Worm (Caenorhabditis elegans) whole organism, L1 larva: ENCODE measurements around the gene nxf-2.

ENCODE experiments used
- C34B4.2 ChIP-seq: sonication (generic microtip); optimal IDR thresholded peaks from 2 replicates; lab custom pipeline; 2017; ENCODE audit warnings: mild to moderate bottlenecking, missing genetic modification characterization, missing compliant biosample characterization
- F16B12.6 ChIP-seq: fragments of 150-350 bp; optimal IDR thresholded peaks from 2 replicates; lab custom pipeline; 2014; ENCODE audit warnings: missing biosample characterization, missing genetic modification characterization
- aha-1 ChIP-seq: fragments of 150-350 bp; optimal IDR thresholded peaks from 2 replicates; lab custom pipeline; 2014; ENCODE audit warnings: missing biosample characterization, missing genetic modification characterization
- alr-1 ChIP-seq: fragments of 200-800 bp; sonication (Bioruptor generic); optimal IDR thresholded peaks from 2 replicates; lab custom pipeline; 2018; ENCODE audit warnings: borderline replicate concordance, mild to moderate bottlenecking, missing genetic modification characterization, missing compliant biosample characterization
- aly-2 ChIP-seq: fragments of 150-350 bp; optimal IDR thresholded peaks from 2 replicates; lab custom pipeline; 2014; ENCODE audit warnings: missing biosample characterization, missing genetic modification characterization
- ama-1 ChIP-seq: fragments of 150-350 bp; optimal IDR thresholded peaks from 2 replicates; lab custom pipeline; 2014
- blmp-1 ChIP-seq: fragments of 150-350 bp; optimal IDR thresholded peaks from 2 replicates; lab custom pipeline; 2014; ENCODE audit warnings: missing biosample characterization, missing genetic modification characterization
- ceh-63 ChIP-seq: fragments of 200-800 bp; sonication (Bioruptor generic); optimal IDR thresholded peaks from 2 replicates; lab custom pipeline; 2018; ENCODE audit warnings: mild to moderate bottlenecking, missing genetic modification characterization, missing compliant biosample characterization
- ceh-8 ChIP-seq: fragments of 200-800 bp; sonication (Bioruptor generic); optimal IDR thresholded peaks from 2 replicates; lab custom pipeline; 2018; ENCODE audit warnings: mild to moderate bottlenecking, missing genetic modification characterization, moderate library complexity, missing compliant biosample characterization
- ceh-88 ChIP-seq: fragments of 200-800 bp; sonication (Bioruptor generic); IDR thresholded peaks from 2 replicates; pipeline ENCODE4 v1.3.6; 2022; ENCODE audit warnings: missing genetic modification characterization, missing compliant biosample characterization
- ceh-90 ChIP-seq: sonication (generic microtip); optimal IDR thresholded peaks from 2 replicates; lab custom pipeline; 2016; ENCODE audit warnings: missing genetic modification characterization, missing compliant biosample characterization
- dpl-1 ChIP-seq, 3 experiments: fragments of 150-350 bp in 2 of 3; sonication (generic microtip) in 1 of 3; optimal IDR thresholded peaks; 2 replicates each; lab custom pipeline; 2014 to 2017; ENCODE audit warnings: missing biosample characterization in 3 of 3, missing genetic modification characterization in 3 of 3, missing genetic modification reagents in 3 of 3
- dsc-1 ChIP-seq: sonication (generic microtip); optimal IDR thresholded peaks from 2 replicates; lab custom pipeline; 2016; ENCODE audit warnings: mild to moderate bottlenecking, missing genetic modification characterization, missing compliant biosample characterization
- efl-3 ChIP-seq: fragments of 200-800 bp; sonication (Bioruptor generic); optimal IDR thresholded peaks from 2 replicates; lab custom pipeline; 2018; ENCODE audit warnings: mild to moderate bottlenecking, missing genetic modification characterization, missing compliant biosample characterization
- egl-13 ChIP-seq: sonication (generic microtip); optimal IDR thresholded peaks from 2 replicates; lab custom pipeline; 2016; ENCODE audit warnings: missing genotype, missing genetic modification reagents, missing genetic modification characterization, missing compliant biosample characterization
- egl-27 ChIP-seq, 2 experiments: fragments of 150-350 bp in 1 of 2; sonication (generic microtip); optimal IDR thresholded peaks; 3 replicates each; lab custom pipeline; 2017 to 2018; ENCODE audit warnings: missing biosample characterization in 2 of 2, missing genetic modification characterization in 2 of 2, missing genetic modification reagents in 2 of 2
- elt-2 ChIP-seq: sonication (generic microtip); optimal IDR thresholded peaks from 2 replicates; lab custom pipeline; 2016; ENCODE audit warnings: missing genetic modification characterization, mild to moderate bottlenecking, inconsistent platforms, missing compliant biosample characterization, missing genetic modification reagents
- fkh-10 ChIP-seq: sonication (generic microtip); optimal IDR thresholded peaks from 2 replicates; lab custom pipeline; 2017; ENCODE audit warnings: missing biosample characterization, missing genetic modification reagents, missing genetic modification characterization
- fkh-8 ChIP-seq: sonication (generic microtip); optimal IDR thresholded peaks from 2 replicates; lab custom pipeline; 2016; ENCODE audit warnings: mild to moderate bottlenecking, missing genetic modification characterization, missing compliant biosample characterization
- fos-1 ChIP-seq: fragments of 150-350 bp; optimal IDR thresholded peaks from 2 replicates; lab custom pipeline; 2014; ENCODE audit warnings: missing biosample characterization, missing genetic modification characterization
- irx-1 ChIP-seq: sonication (generic microtip); optimal IDR thresholded peaks from 2 replicates; lab custom pipeline; 2016; ENCODE audit warnings: missing genetic modification characterization, missing compliant biosample characterization
- lin-13 ChIP-seq: fragments of 150-350 bp; optimal IDR thresholded peaks from 2 replicates; lab custom pipeline; 2014; ENCODE audit warnings: missing biosample characterization, missing genetic modification reagents, missing genetic modification characterization
- lin-14 ChIP-seq: fragments of 200-800 bp; sonication (Bioruptor generic); optimal IDR thresholded peaks from 2 replicates; lab custom pipeline; 2018; ENCODE audit warnings: mild to moderate bottlenecking, missing genetic modification characterization, moderate library complexity, missing compliant biosample characterization
- lin-15B ChIP-seq: fragments of 150-350 bp; sonication (generic microtip); optimal IDR thresholded peaks from 3 replicates; lab custom pipeline; 2014; ENCODE audit warnings: missing biosample characterization, missing genetic modification characterization
- lin-35 ChIP-seq, 2 experiments: fragments of 150-350 bp; optimal IDR thresholded peaks; 2 replicates each; lab custom pipeline; 2014; ENCODE audit warnings: missing biosample characterization in 2 of 2, missing genetic modification characterization in 2 of 2, missing genetic modification reagents in 2 of 2
- lin-39 ChIP-seq: fragments of 150-350 bp; optimal IDR thresholded peaks from 2 replicates; lab custom pipeline; 2014; ENCODE audit warnings: missing biosample characterization, missing genetic modification reagents, missing genetic modification characterization
- lir-3 ChIP-seq: sonication (generic microtip); optimal IDR thresholded peaks from 2 replicates; lab custom pipeline; 2016; ENCODE audit warnings: mild to moderate bottlenecking, missing genetic modification characterization, moderate library complexity, missing compliant biosample characterization; ENCODE audit not compliant: poor library complexity
- mab-9 ChIP-seq: fragments of 200-800 bp; sonication (Bioruptor generic); IDR thresholded peaks from 2 replicates; pipeline ENCODE4 v1.3.6; 2022; ENCODE audit warnings: missing genetic modification reagents, missing genetic modification characterization, missing compliant biosample characterization
- mef-2 ChIP-seq: fragments of 150-350 bp; optimal IDR thresholded peaks from 2 replicates; lab custom pipeline; 2014; ENCODE audit warnings: missing biosample characterization, missing genetic modification characterization
- mep-1 ChIP-seq: fragments of 150-350 bp; optimal IDR thresholded peaks from 2 replicates; lab custom pipeline; 2014; ENCODE audit warnings: missing biosample characterization, missing genetic modification characterization
- nhr-12 ChIP-seq: sonication (generic microtip); optimal IDR thresholded peaks from 2 replicates; lab custom pipeline; 2017; ENCODE audit warnings: missing biosample characterization, missing genetic modification characterization
- nhr-20 ChIP-seq: sonication (generic microtip); optimal IDR thresholded peaks from 2 replicates; lab custom pipeline; 2016; ENCODE audit warnings: mild to moderate bottlenecking, missing genetic modification characterization, missing compliant biosample characterization
- nhr-237 ChIP-seq: fragments of 150-350 bp; optimal IDR thresholded peaks from 2 replicates; lab custom pipeline; 2014; ENCODE audit warnings: missing biosample characterization, missing genetic modification characterization
- nhr-47 ChIP-seq: sonication (generic microtip); optimal IDR thresholded peaks from 2 replicates; lab custom pipeline; 2016; ENCODE audit warnings: mild to moderate bottlenecking, missing genetic modification characterization, moderate library complexity, missing compliant biosample characterization
- nhr-71 ChIP-seq: sonication (generic microtip); optimal IDR thresholded peaks from 2 replicates; lab custom pipeline; 2016; ENCODE audit warnings: mild to moderate bottlenecking, missing genetic modification characterization, moderate library complexity, missing compliant biosample characterization
- nhr-76 ChIP-seq: sonication (generic microtip); optimal IDR thresholded peaks from 2 replicates; lab custom pipeline; 2017; ENCODE audit warnings: missing biosample characterization, missing genetic modification characterization
- nhr-84 ChIP-seq: sonication (generic microtip); optimal IDR thresholded peaks from 2 replicates; lab custom pipeline; 2017; ENCODE audit warnings: missing biosample characterization, missing genetic modification characterization
- nhr-90 ChIP-seq: sonication (generic microtip); optimal IDR thresholded peaks from 2 replicates; lab custom pipeline; 2016; ENCODE audit warnings: mild to moderate bottlenecking, missing genetic modification characterization, missing compliant biosample characterization; ENCODE audit not compliant: poor library complexity
- pag-3 ChIP-seq: sonication (generic microtip); optimal IDR thresholded peaks from 2 replicates; lab custom pipeline; 2017; ENCODE audit warnings: missing genetic modification characterization, mild to moderate bottlenecking, missing compliant biosample characterization, antibody characterized with exemption, borderline replicate concordance; ENCODE audit not compliant: insufficient read depth
- rnt-1 ChIP-seq: sonication (generic microtip); optimal IDR thresholded peaks from 2 replicates; lab custom pipeline; 2016; ENCODE audit warnings: mild to moderate bottlenecking, missing genetic modification characterization, moderate library complexity, missing compliant biosample characterization
- sox-4 ChIP-seq: sonication (generic microtip); optimal IDR thresholded peaks from 2 replicates; lab custom pipeline; 2016; ENCODE audit warnings: missing genetic modification characterization, missing compliant biosample characterization
- sup-37 ChIP-seq: fragments of 200-800 bp; sonication (Bioruptor generic); optimal IDR thresholded peaks from 2 replicates; lab custom pipeline; 2018; ENCODE audit warnings: mild to moderate bottlenecking, missing genetic modification characterization, missing compliant biosample characterization
- swsn-7 ChIP-seq: sonication (generic microtip); optimal IDR thresholded peaks from 2 replicates; lab custom pipeline; 2016; ENCODE audit warnings: missing genetic modification characterization, missing compliant biosample characterization
- tbx-2 ChIP-seq: sonication (generic microtip); optimal IDR thresholded peaks from 2 replicates; lab custom pipeline; 2016; ENCODE audit warnings: missing genetic modification characterization, missing compliant biosample characterization
- tlp-1 ChIP-seq: fragments of 150-350 bp; optimal IDR thresholded peaks from 2 replicates; lab custom pipeline; 2014; ENCODE audit warnings: missing biosample characterization, missing genetic modification characterization
- unc-130 ChIP-seq: fragments of 150-350 bp; optimal IDR thresholded peaks from 2 replicates; lab custom pipeline; 2017; ENCODE audit warnings: missing biosample characterization, missing genetic modification characterization, inconsistent platforms
- unc-30 ChIP-seq: sonication (generic microtip); optimal IDR thresholded peaks from 2 replicates; lab custom pipeline; 2017; ENCODE audit warnings: missing biosample characterization, missing genetic modification characterization
- unc-62 ChIP-seq: fragments of 150-350 bp; optimal IDR thresholded peaks from 2 replicates; lab custom pipeline; 2014; ENCODE audit warnings: missing biosample characterization, missing genetic modification reagents, missing genetic modification characterization
- unc-86 ChIP-seq: sonication (generic microtip); optimal IDR thresholded peaks from 2 replicates; lab custom pipeline; 2016; ENCODE audit warnings: missing genetic modification characterization, missing compliant biosample characterization
- unc-98 ChIP-seq: fragments of 200-800 bp; sonication (Bioruptor generic); IDR thresholded peaks from 2 replicates; pipeline ENCODE4 v1.3.6; 2022; ENCODE audit warnings: missing genetic modification characterization, missing compliant biosample characterization
- vab-15 ChIP-seq: sonication (generic microtip); optimal IDR thresholded peaks from 2 replicates; lab custom pipeline; 2017; ENCODE audit warnings: missing genotype, mild to moderate bottlenecking, missing genetic modification characterization, missing compliant biosample characterization
- zag-1 ChIP-seq: fragments of 150-350 bp; optimal IDR thresholded peaks from 2 replicates; lab custom pipeline; 2014; ENCODE audit warnings: missing biosample characterization, missing genetic modification characterization
- ztf-11 ChIP-seq, 2 experiments: sonication (generic microtip); optimal IDR thresholded peaks; 2 replicates each; lab custom pipeline; 2016 to 2017; ENCODE audit warnings: missing genetic modification characterization in 2 of 2, missing biosample characterization in 1 of 2, missing compliant biosample characterization in 1 of 2

Gene nxf-2

DNA sequence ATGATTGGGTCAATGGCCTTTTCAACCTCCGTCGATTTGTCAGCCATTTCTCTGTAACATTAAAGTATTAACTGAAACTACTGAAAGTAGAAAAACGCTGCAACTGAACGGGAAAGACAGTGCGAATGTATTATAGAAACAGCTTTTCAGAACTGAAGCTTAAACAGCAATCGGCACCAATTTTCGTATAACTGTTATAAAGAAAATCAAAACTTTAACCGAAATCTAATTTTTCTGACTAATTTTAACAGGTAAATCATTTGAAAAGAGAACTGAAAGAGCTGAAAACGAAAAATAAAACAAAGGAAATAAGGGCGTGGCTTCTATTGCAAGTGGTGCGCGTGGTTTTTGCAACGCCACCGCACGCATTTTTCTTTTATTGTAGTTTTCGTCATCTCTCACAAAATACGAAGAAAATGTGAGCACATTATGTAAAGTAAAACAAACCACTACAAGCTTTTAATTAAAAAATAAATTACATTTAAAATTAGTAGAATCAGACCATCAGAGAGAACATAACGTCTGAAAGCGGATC lies 7.4 kb upstream of the nxf-2 start, which contains the start of gene rrsr-1 (continued):
- TF ChIP-seq ceh-88 (GFP tag; lab: Robert Waterston, UW): no peak
- TF ChIP-seq lin-35 (GFP tag; optimal IDR thresholded peaks at IDR 0.05; lab: Kevin White, UChicago): peak in 1 of 2 experiments; percentile 54
- TF ChIP-seq nhr-76 (tag; lab: Kevin White, UChicago): no peak
- no peak for TF ChIP-seq lin-15B (tag; lab: Kevin White, UChicago)
- no peak for TF ChIP-seq egl-13 (tag; lab: Kevin White, UChicago)
- TF ChIP-seq elt-2 (tag; lab: Kevin White, UChicago): no peak
- peak; percentile 75 for TF ChIP-seq unc-130 (tag; lab: Kevin White, UChicago)
- no peak for TF ChIP-seq egl-27 (tag; optimal IDR thresholded peaks at IDR 0.05; lab: Kevin White, UChicago)
- TF ChIP-seq unc-98 (GFP tag; lab: Robert Waterston, UW): no peak
- no peak for TF ChIP-seq fkh-10 (GFP tag; lab: Kevin White, UChicago)
- no peak for TF ChIP-seq nhr-71 (tag; lab: Kevin White, UChicago)
- TF ChIP-seq tbx-2: peak; percentile 42
- TF ChIP-seq lir-3 (tag; lab: Kevin White, UChicago): peak; percentile 15
- peak; percentile 64 for TF ChIP-seq swsn-7
- peak; percentile 19 for TF ChIP-seq unc-86 (tag; lab: Kevin White, UChicago)
- TF ChIP-seq ceh-90: no peak
- TF ChIP-seq fos-1: no peak
- peak; percentile 36 for TF ChIP-seq dsc-1 (tag; lab: Kevin White, UChicago)
- TF ChIP-seq sup-37 (GFP tag; lab: Kevin White, UChicago): no peak
- no peak for TF ChIP-seq ceh-8 (GFP tag; lab: Kevin White, UChicago)
- TF ChIP-seq alr-1: no peak
- TF ChIP-seq lin-39 (tag; lab: Kevin White, UChicago): peak; percentile 6
- TF ChIP-seq rnt-1 (tag; lab: Kevin White, UChicago): peak; percentile 78
- peak in 1 of 2 experiments; percentile 6 for TF ChIP-seq ztf-11 (tag; optimal IDR thresholded peaks at IDR 0.05; lab: Kevin White, UChicago)
- no peak for TF ChIP-seq pag-3 (tag; lab: Kevin White, UChicago)
- no peak for TF ChIP-seq nhr-84 (tag; lab: Kevin White, UChicago)
- TF ChIP-seq nhr-47 (tag; lab: Kevin White, UChicago): peak; percentile 68
- no peak for TF ChIP-seq F16B12.6 (tag; lab: Kevin White, UChicago)
- no peak for TF ChIP-seq nhr-12 (tag; lab: Kevin White, UChicago)
- no peak for TF ChIP-seq lin-13 (GFP tag; lab: Kevin White, UChicago)
- no peak for TF ChIP-seq nhr-237 (tag; lab: Kevin White, UChicago)
- peak; percentile 60 for TF ChIP-seq nhr-90 (tag; lab: Kevin White, UChicago)
- TF ChIP-seq mef-2: no peak
- TF ChIP-seq blmp-1 (tag; lab: Kevin White, UChicago): peak; percentile 21
- TF ChIP-seq unc-30 (tag; lab: Kevin White, UChicago): no peak
- TF ChIP-seq ama-1 (lab: Kevin White, UChicago): no peak
- no peak for TF ChIP-seq vab-15 (tag; lab: Kevin White, UChicago)
- no peak for TF ChIP-seq C34B4.2
- no peak for TF ChIP-seq aha-1
- no peak for TF ChIP-seq lin-14 (GFP tag; lab: Kevin White, UChicago)
- TF ChIP-seq dpl-1 (GFP tag; optimal IDR thresholded peaks at IDR 0.05; lab: Kevin White, UChicago): peak; percentile 35 to 47 (median 41)
- no peak for TF ChIP-seq efl-3 (GFP tag; lab: Kevin White, UChicago)
- no peak for TF ChIP-seq aly-2 (tag; lab: Kevin White, UChicago)
- TF ChIP-seq ceh-63 (GFP tag; lab: Kevin White, UChicago): no peak
- peak; percentile 47 for TF ChIP-seq nhr-20 (tag; lab: Kevin White, UChicago)
- TF ChIP-seq zag-1 (tag; lab: Kevin White, UChicago): no peak
- TF ChIP-seq irx-1 (tag; lab: Kevin White, UChicago): peak; percentile 29
- TF ChIP-seq tlp-1: no peak
- TF ChIP-seq mep-1 (tag; lab: Kevin White, UChicago): no peak
- no peak for TF ChIP-seq unc-62 (GFP tag; lab: Kevin White, UChicago)
- no peak for TF ChIP-seq mab-9 (GFP tag; lab: Robert Waterston, UW)
- TF ChIP-seq fkh-8 (tag; lab: Kevin White, UChicago): no peak
- TF ChIP-seq sox-4 (tag; lab: Kevin White, UChicago): peak; percentile 15
